Worm (Caenorhabditis elegans) whole organism, mixed stage, embryonic: ENCODE results near the gene bath-2.
"Not testable (repeated sequence)": the region's sequence is repeated elsewhere in the genome, so short reads cannot be mapped to it uniquely, and the experiment has no call there.

Source experiments
- elt-1 ChIP-seq: sonication (generic microtip); optimal IDR thresholded peaks from 2 replicates; lab custom pipeline; 2017; ENCODE audit warnings: missing genetic modification characterization, mild to moderate bottlenecking, missing compliant biosample characterization, antibody characterized with exemption, moderate library complexity, borderline replicate concordance; ENCODE audit not compliant: insufficient read depth
- elt-3 ChIP-seq: fragments of 150-350 bp; optimal IDR thresholded peaks from 2 replicates; lab custom pipeline; 2014; ENCODE audit warnings: missing biosample characterization, missing genetic modification characterization
- hlh-1 ChIP-seq: fragments of 150-350 bp; optimal IDR thresholded peaks from 2 replicates; lab custom pipeline; 2014; ENCODE audit warnings: missing biosample characterization, missing genetic modification reagents, missing genetic modification characterization
- mep-1 ChIP-seq: fragments of 150-350 bp; optimal IDR thresholded peaks from 2 replicates; lab custom pipeline; 2017; ENCODE audit warnings: missing biosample characterization, missing genetic modification reagents, missing genetic modification characterization, inconsistent platforms
- nhr-237 ChIP-seq: fragments of 150-350 bp; optimal IDR thresholded peaks from 2 replicates; lab custom pipeline; 2014; ENCODE audit warnings: missing biosample characterization, missing genetic modification characterization
- nhr-28 ChIP-seq: fragments of 150-350 bp; optimal IDR thresholded peaks from 2 replicates; lab custom pipeline; 2014; ENCODE audit warnings: missing biosample characterization, missing genetic modification characterization
- pha-4 ChIP-seq: fragments of 150-350 bp; optimal IDR thresholded peaks from 2 replicates; lab custom pipeline; 2018; ENCODE audit warnings: missing biosample characterization, missing genetic modification reagents, missing genetic modification characterization
- unc-62 ChIP-seq: fragments of 150-350 bp; optimal IDR thresholded peaks from 2 replicates; lab custom pipeline; 2014; ENCODE audit warnings: missing biosample characterization, missing genetic modification reagents, missing genetic modification characterization
- ztf-11 ChIP-seq: fragments of 150-350 bp; optimal IDR thresholded peaks from 2 replicates; lab custom pipeline; 2014; ENCODE audit warnings: missing biosample characterization, missing genetic modification characterization

DNA sequence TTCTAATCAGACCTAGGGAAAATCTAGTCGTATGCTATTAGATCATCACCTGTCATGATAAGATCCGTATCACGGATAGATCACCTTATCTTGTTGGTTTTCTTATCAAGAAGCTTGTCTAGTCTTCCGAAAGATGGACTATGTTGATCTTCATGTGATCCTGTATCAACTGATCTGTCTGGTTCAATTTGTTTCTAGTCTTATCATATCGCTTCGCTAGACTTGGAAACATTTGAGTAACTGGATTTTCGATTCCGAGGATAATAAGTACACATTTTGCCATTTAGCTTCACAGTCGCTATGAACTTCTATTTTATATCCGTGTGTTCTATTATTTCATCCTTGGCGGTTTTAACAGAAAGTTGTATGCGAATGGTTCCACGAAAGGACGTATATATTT lies 25.8 kb upstream of the bath-2 start, which contains the start of gene ZK250.2:
- not testable (repeated sequence) for TF ChIP-seq nhr-237 (tag; lab: Kevin White, UChicago); elt-1; hlh-1 (tag; lab: Kevin White, UChicago); ztf-11 (tag; lab: Kevin White, UChicago); pha-4 (tag; lab: Kevin White, UChicago); nhr-28 (tag; lab: Kevin White, UChicago); mep-1; elt-3 (tag; lab: Kevin White, UChicago); unc-62 (GFP tag; lab: Kevin White, UChicago)
